Worm (Caenorhabditis elegans) whole organism, mixed stage, embryonic: ENCODE results near the gene F22E5.13.
"Not testable (repeated sequence)": the region's sequence is repeated elsewhere in the genome, so short reads cannot be mapped to it uniquely, and the experiment has no call there.

Experiments used
- M03D4.4 ChIP-seq: sonication (generic microtip); optimal IDR thresholded peaks from 2 replicates; lab custom pipeline; 2017; ENCODE audit warnings: mild to moderate bottlenecking, missing genetic modification characterization, missing compliant biosample characterization
- bed-3 ChIP-seq: fragments of 200-800 bp; sonication (Bioruptor generic); optimal IDR thresholded peaks from 3 replicates; lab custom pipeline; 2018; ENCODE audit warnings: mild to moderate bottlenecking, missing genetic modification characterization, moderate library complexity, missing compliant biosample characterization
- blmp-1 ChIP-seq: fragments of 150-350 bp; optimal IDR thresholded peaks from 2 replicates; lab custom pipeline; 2014; ENCODE audit warnings: missing biosample characterization, missing genetic modification characterization
- ceh-39 ChIP-seq: fragments of 150-350 bp; optimal IDR thresholded peaks from 2 replicates; lab custom pipeline; 2014; ENCODE audit warnings: missing biosample characterization, missing genetic modification characterization
- ceh-43 ChIP-seq: fragments of 200-800 bp; sonication (Bioruptor generic); optimal IDR thresholded peaks from 2 replicates; lab custom pipeline; 2018; ENCODE audit warnings: mild to moderate bottlenecking, missing genetic modification characterization, moderate library complexity, missing compliant biosample characterization
- ceh-83 ChIP-seq: fragments of 200-800 bp; sonication (Bioruptor generic); optimal IDR thresholded peaks from 2 replicates; lab custom pipeline; 2018; ENCODE audit warnings: mild to moderate bottlenecking, missing genetic modification characterization, missing compliant biosample characterization
- ces-1 ChIP-seq: fragments of 150-350 bp; optimal IDR thresholded peaks from 2 replicates; lab custom pipeline; 2014; ENCODE audit warnings: missing biosample characterization, missing genetic modification reagents, missing genetic modification characterization
- drap-1 ChIP-seq: fragments of 200-800 bp; sonication (Bioruptor generic); optimal IDR thresholded peaks from 3 replicates; lab custom pipeline; 2018; ENCODE audit warnings: mild to moderate bottlenecking, missing genetic modification characterization, missing compliant biosample characterization
- flh-1 ChIP-seq: fragments of 200-800 bp; sonication (Bioruptor generic); optimal IDR thresholded peaks from 2 replicates; lab custom pipeline; 2018; ENCODE audit warnings: mild to moderate bottlenecking, missing genetic modification characterization, moderate library complexity, missing compliant biosample characterization
- hlh-1 ChIP-seq: fragments of 150-350 bp; optimal IDR thresholded peaks from 2 replicates; lab custom pipeline; 2014; ENCODE audit warnings: missing biosample characterization, missing genetic modification reagents, missing genetic modification characterization
- lin-13 ChIP-seq: fragments of 150-350 bp; optimal IDR thresholded peaks from 2 replicates; lab custom pipeline; 2014; ENCODE audit warnings: missing biosample characterization, missing genetic modification characterization
- lin-32 ChIP-seq: fragments of 200-800 bp; sonication (Bioruptor generic); optimal IDR thresholded peaks from 2 replicates; lab custom pipeline; 2018; ENCODE audit warnings: mild to moderate bottlenecking, missing genetic modification characterization, missing compliant biosample characterization
- mls-2 ChIP-seq: sonication (generic microtip); optimal IDR thresholded peaks from 2 replicates; lab custom pipeline; 2016; ENCODE audit warnings: mild to moderate bottlenecking, missing genetic modification characterization, moderate library complexity, missing compliant biosample characterization
- nhr-12 ChIP-seq: fragments of 150-350 bp; optimal IDR thresholded peaks from 2 replicates; lab custom pipeline; 2014; ENCODE audit warnings: missing biosample characterization, missing genetic modification characterization
- nhr-2 ChIP-seq: fragments of 150-350 bp; optimal IDR thresholded peaks from 2 replicates; lab custom pipeline; 2014; ENCODE audit warnings: missing biosample characterization, missing genetic modification characterization
- nhr-237 ChIP-seq: fragments of 150-350 bp; optimal IDR thresholded peaks from 2 replicates; lab custom pipeline; 2014; ENCODE audit warnings: missing biosample characterization, missing genetic modification characterization
- nhr-28 ChIP-seq: fragments of 150-350 bp; optimal IDR thresholded peaks from 2 replicates; lab custom pipeline; 2014; ENCODE audit warnings: missing biosample characterization, missing genetic modification characterization
- nhr-76 ChIP-seq: sonication (generic microtip); optimal IDR thresholded peaks from 2 replicates; lab custom pipeline; 2017; ENCODE audit warnings: missing biosample characterization, missing genetic modification characterization
- pha-4 ChIP-seq: fragments of 150-350 bp; optimal IDR thresholded peaks from 2 replicates; lab custom pipeline; 2018; ENCODE audit warnings: missing biosample characterization, missing genetic modification reagents, missing genetic modification characterization
- sem-2 ChIP-seq: fragments of 200-800 bp; sonication (Bioruptor generic); optimal IDR thresholded peaks from 2 replicates; lab custom pipeline; 2018; ENCODE audit warnings: mild to moderate bottlenecking, missing genetic modification characterization, missing compliant biosample characterization
- snpc-4 ChIP-seq: fragments of 150-350 bp; optimal IDR thresholded peaks from 2 replicates; lab custom pipeline; 2014; ENCODE audit warnings: missing biosample characterization, missing genetic modification characterization
- sptf-1 ChIP-seq: sonication (generic microtip); optimal IDR thresholded peaks from 2 replicates; lab custom pipeline; 2017; ENCODE audit warnings: mild to moderate bottlenecking, missing genetic modification characterization, moderate library complexity, missing compliant biosample characterization
- unc-120 ChIP-seq: sonication (generic microtip); optimal IDR thresholded peaks from 2 replicates; lab custom pipeline; 2017; ENCODE audit warnings: missing genetic modification characterization, missing compliant biosample characterization; ENCODE audit not compliant: poor library complexity, severe bottlenecking
- unc-62 ChIP-seq: fragments of 150-350 bp; optimal IDR thresholded peaks from 2 replicates; lab custom pipeline; 2014; ENCODE audit warnings: missing biosample characterization, missing genetic modification reagents, missing genetic modification characterization
- zip-8 ChIP-seq: fragments of 150-350 bp; optimal IDR thresholded peaks from 2 replicates; lab custom pipeline; 2014; ENCODE audit warnings: missing biosample characterization, missing genetic modification characterization
- ztf-11 ChIP-seq: fragments of 150-350 bp; optimal IDR thresholded peaks from 2 replicates; lab custom pipeline; 2014; ENCODE audit warnings: missing biosample characterization, missing genetic modification characterization

Gene F22E5.13

ce11 chrII:2624792-2625191 lies 24.6 kb downstream of the F22E5.13 start, which contains the start of gene lgc-28:
TSS of gene lgc-28 (plus strand) at chrII:2625092.
- no peak for TF ChIP-seq ceh-39
- no peak for TF ChIP-seq ceh-83 (GFP tag; lab: Kevin White, UChicago)
- TF ChIP-seq pha-4: no peak
- TF ChIP-seq lin-32 (GFP tag; lab: Kevin White, UChicago): no peak

DNA sequence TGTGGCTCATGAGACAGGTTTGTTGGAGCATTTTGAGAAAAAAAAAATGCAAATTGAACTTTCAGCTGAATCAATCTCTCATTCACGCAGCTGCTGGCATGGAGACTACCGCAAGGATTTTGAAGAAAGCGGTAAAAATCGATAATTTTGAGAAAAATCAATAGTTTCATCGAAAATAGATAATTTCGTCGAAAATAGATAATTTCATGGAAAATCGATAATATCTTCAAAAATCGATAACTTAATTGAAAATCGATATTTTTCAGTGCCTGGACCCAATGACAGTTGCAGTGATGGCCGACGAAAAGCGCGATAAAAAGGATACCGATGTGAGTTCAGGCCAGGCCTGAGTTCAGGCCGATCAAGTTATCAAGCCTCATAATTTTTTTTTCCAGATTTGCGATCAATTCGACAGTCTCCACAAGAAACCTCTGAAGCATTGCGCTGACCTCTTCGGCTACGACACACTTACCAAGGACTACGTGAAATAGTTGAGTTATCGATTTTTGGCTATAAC lies 26.4 kb downstream of the F22E5.13 start, which contains the start of gene D2062.4:
Gene D2062.4, plus strand, starts transcription at position 467 of the 517 bp plus-strand sequence.
- not testable (repeated sequence) for TF ChIP-seq unc-62 (GFP tag; lab: Kevin White, UChicago); M03D4.4; flh-1

DNA sequence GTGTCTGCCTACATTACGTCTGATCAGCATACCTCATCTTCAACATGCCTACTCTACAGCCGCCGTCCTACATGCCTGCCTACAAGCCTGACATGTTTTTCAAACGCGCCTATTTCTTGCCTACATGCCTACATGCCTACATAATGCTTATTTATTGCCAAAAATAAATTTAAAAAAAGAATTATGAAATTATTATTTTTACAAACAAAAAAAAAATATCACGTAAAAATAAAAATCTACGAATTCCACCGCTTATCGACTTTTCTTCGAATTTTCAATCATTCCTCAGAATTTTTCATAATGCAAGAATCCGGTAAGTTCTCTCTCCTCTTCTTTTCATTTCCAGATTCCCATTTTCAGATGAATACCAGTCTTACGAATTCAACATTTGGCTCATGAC lies 27.0 kb downstream of the F22E5.13 start, which contains the start of gene D2062.5:
Gene D2062.5, plus strand, starts transcription at position 301 of the 400 bp plus-strand sequence.
- TF ChIP-seq zip-8 (tag; lab: Kevin White, UChicago): no peak
- no peak for TF ChIP-seq blmp-1 (tag; lab: Kevin White, UChicago)
- TF ChIP-seq nhr-12 (tag; lab: Kevin White, UChicago): no peak
- no peak for TF ChIP-seq nhr-2
- TF ChIP-seq ces-1: no peak
- no peak for TF ChIP-seq ceh-43 (GFP tag; lab: Kevin White, UChicago)
- no peak for TF ChIP-seq pha-4
- no peak for TF ChIP-seq nhr-76 (tag; lab: Kevin White, UChicago)
- no peak for TF ChIP-seq drap-1 (GFP tag; lab: Kevin White, UChicago)
- no peak for TF ChIP-seq bed-3 (GFP tag; lab: Kevin White, UChicago)

DNA sequence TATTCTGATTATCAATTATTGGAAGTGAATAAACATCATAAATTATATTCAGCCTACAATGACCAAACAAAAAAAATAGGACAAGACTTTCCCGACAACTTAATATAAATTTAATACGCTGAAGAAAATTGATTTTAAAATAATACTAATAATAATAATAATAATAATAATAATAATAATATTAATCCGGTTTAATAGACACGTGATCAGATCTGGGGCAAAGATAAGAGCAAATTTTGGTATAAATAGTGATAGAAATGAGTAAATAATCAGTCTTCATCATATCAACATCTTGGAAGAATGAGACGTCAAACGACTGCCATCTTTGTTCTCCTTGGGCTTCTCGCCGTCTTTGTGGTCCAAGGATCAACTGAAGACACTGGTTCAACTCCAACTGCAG lies 30.3 kb downstream of the F22E5.13 start, which contains the start of gene msrp-6:
Gene msrp-6, plus strand, starts transcription at position 301 of the 400 bp plus-strand sequence.
- TF ChIP-seq nhr-12 (tag; lab: Kevin White, UChicago); M03D4.4; bed-3 (GFP tag; lab: Kevin White, UChicago): not testable (repeated sequence)
- TF ChIP-seq, all 35 proteins: peak for 0; not testable (repeated sequence) for 35

ce11 chrII:2616634-2617033 lies 32.8 kb downstream of the F22E5.13 start, which contains the start of gene msrp-5:
TSS of gene msrp-5 (plus strand) at chrII:2616934.
- TF ChIP-seq nhr-28, ztf-11, unc-120 (tag; lab: Kevin White, UChicago): not testable (repeated sequence)

DNA sequence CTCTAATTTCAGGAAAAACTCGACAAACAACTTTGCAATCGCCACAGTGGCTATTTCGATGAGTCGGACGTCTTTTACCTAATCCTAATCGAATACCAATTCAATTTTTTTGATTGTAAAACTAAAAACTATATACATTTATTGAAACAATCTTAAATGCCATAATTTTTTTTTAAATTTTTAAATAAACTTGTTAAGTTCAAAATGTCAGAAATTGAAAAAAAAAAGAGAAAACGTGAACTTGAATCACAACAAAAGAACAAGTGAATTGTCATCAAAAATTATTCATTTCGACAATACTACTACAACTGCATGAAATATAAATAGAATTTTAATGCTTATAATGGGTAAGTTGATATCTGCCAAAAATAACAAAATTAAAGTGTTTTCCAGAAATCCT lies 37.2 kb downstream of the F22E5.13 start, which contains the start of gene D2062.13:
Gene D2062.13, plus strand, starts transcription at position 301 of the 400 bp plus-strand sequence.
- not testable (repeated sequence) for TF ChIP-seq nhr-237; mls-2 (tag; lab: Kevin White, UChicago); ces-1

DNA sequence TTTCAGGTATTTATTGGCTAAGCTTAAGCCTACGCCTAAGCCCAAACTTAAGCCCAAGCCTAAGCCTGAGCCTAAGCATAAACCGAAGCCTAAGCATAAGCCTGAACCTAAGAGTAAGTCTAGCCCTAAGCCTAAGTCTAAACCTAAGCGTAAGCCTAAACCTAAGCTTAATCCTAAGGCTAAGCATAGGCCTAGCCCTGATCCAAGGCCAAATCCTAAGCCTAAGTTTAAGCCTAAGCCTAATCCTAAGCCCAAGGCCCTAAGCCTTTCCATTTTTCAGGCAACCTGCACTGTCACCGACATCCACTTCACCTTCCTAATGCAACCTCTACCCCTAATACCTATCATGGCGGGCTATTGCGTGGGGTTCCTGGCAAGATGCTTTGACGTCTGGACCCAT lies 38.4 kb downstream of the F22E5.13 start:
- no peak for TF ChIP-seq lin-13
- TF ChIP-seq zip-8 (tag; lab: Kevin White, UChicago): no peak
- TF ChIP-seq hlh-1: no peak
- no peak for TF ChIP-seq ceh-43 (GFP tag; lab: Kevin White, UChicago)
- TF ChIP-seq drap-1 (GFP tag; lab: Kevin White, UChicago): no peak
- no peak for TF ChIP-seq blmp-1 (tag; lab: Kevin White, UChicago)
- TF ChIP-seq snpc-4 (tag; lab: Kevin White, UChicago): no peak
- TF ChIP-seq nhr-237: no peak
- no peak for TF ChIP-seq nhr-2
- no peak for TF ChIP-seq sem-2 (GFP tag; lab: Kevin White, UChicago)
- no peak for TF ChIP-seq sptf-1 (tag; lab: Kevin White, UChicago)
